Worm (Caenorhabditis elegans) whole organism, young adult: ENCODE measurements around the gene C28H8.3.

Experiments used
- ama-1 ChIP-seq, 3 experiments: fragments of 150-350 bp in 1 of 3; sonication (generic microtip) in 2 of 3; optimal IDR thresholded peaks; 2 replicates each; lab custom pipeline; 2014 to 2018; ENCODE audit warnings: missing biosample characterization in 2 of 3, missing genetic modification characterization in 2 of 3, missing genetic modification reagents in 2 of 3
- let-526 ChIP-seq: fragments of 200-800 bp; sonication (Bioruptor generic); IDR thresholded peaks from 2 replicates; pipeline ENCODE4 v1.3.6; 2022; ENCODE audit warnings: missing genetic modification reagents, missing genetic modification characterization, missing compliant biosample characterization

DNA sequence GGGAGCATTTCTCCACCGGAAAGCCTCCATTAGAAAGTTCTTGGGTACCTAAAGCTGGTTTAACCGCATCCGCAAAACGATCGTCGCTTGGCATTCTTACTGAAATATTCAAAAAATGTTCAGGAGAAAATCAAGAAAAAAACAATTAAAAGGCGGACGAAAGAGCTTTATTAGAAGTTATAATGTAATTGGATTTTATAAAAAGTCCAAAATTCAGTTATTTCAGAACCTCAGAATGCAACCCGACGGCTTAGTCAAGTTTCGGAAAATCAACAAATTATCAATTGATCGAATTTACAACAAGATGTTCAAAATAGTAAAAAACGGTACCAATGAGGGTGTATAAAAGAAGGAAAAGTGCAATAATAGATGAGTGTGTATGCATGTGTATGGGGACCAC lies 12.6 kb upstream of the C28H8.3 start, which contains the start of gene pxl-1:
- TF ChIP-seq let-526 (GFP tag; lab: Robert Waterston, UW) (no peak), ama-1 (optimal IDR thresholded peaks at IDR 0.05; lab: Kevin White, UChicago) (no peak), ama-1 (GFP tag; optimal IDR thresholded peaks at IDR 0.05; lab: Kevin White, UChicago) (no peak)
